Worm (Caenorhabditis elegans) whole organism, L3 larva: ENCODE data around the gene clc-28.
A peak's percentile ranks its signal among the peaks of the same experiment; 100 is the strongest.

ENCODE experiments used
- R02D3.7 ChIP-seq: fragments of 150-350 bp; optimal IDR thresholded peaks from 2 replicates; lab custom pipeline; 2014; ENCODE audit warnings: missing biosample characterization, missing genetic modification characterization
- ZK546.5 ChIP-seq: sonication (generic microtip); optimal IDR thresholded peaks from 2 replicates; lab custom pipeline; 2017; ENCODE audit warnings: missing biosample characterization, missing genetic modification characterization
- aly-2 ChIP-seq: fragments of 150-350 bp; optimal IDR thresholded peaks from 2 replicates; lab custom pipeline; 2014; ENCODE audit warnings: missing biosample characterization, missing genetic modification characterization
- ama-1 ChIP-seq: fragments of 150-350 bp; optimal IDR thresholded peaks from 2 replicates; lab custom pipeline; 2018
- ceh-16 ChIP-seq: sonication (generic microtip); optimal IDR thresholded peaks from 2 replicates; lab custom pipeline; 2017; ENCODE audit warnings: missing biosample characterization, missing genetic modification characterization
- ceh-28 ChIP-seq: fragments of 150-350 bp; optimal IDR thresholded peaks from 2 replicates; lab custom pipeline; 2014; ENCODE audit warnings: missing biosample characterization, missing genetic modification reagents, missing genetic modification characterization
- ceh-82 ChIP-seq: fragments of 150-350 bp; optimal IDR thresholded peaks from 2 replicates; lab custom pipeline; 2014; ENCODE audit warnings: missing biosample characterization, missing genetic modification characterization
- ceh-9 ChIP-seq: sonication (generic microtip); optimal IDR thresholded peaks from 2 replicates; lab custom pipeline; 2018; ENCODE audit warnings: missing biosample characterization, missing genetic modification characterization
- daf-12 ChIP-seq: fragments of 150-350 bp; optimal IDR thresholded peaks from 2 replicates; lab custom pipeline; 2014; ENCODE audit warnings: missing biosample characterization, missing genetic modification reagents, missing genetic modification characterization
- egl-27 ChIP-seq: sonication (generic microtip); optimal IDR thresholded peaks from 4 replicates; lab custom pipeline; 2017; ENCODE audit warnings: missing biosample characterization, missing genetic modification reagents, missing genetic modification characterization
- egl-5 ChIP-seq: fragments of 150-350 bp; optimal IDR thresholded peaks from 2 replicates; lab custom pipeline; 2017; ENCODE audit warnings: missing biosample characterization, missing genetic modification reagents, missing genetic modification characterization, inconsistent platforms
- elt-1 ChIP-seq: fragments of 150-350 bp; optimal IDR thresholded peaks from 2 replicates; lab custom pipeline; 2014; ENCODE audit warnings: missing biosample characterization, missing genetic modification characterization
- elt-2 ChIP-seq: sonication (generic microtip); optimal IDR thresholded peaks from 2 replicates; lab custom pipeline; 2016; ENCODE audit warnings: missing genetic modification reagents, mild to moderate bottlenecking, missing genetic modification characterization, missing compliant biosample characterization
- elt-3 ChIP-seq, 3 experiments: fragments of 150-350 bp in 1 of 3; sonication (generic microtip) in 2 of 3; optimal IDR thresholded peaks; 2 replicates in 2 of 3; 4 replicates in 1 of 3; lab custom pipeline; 2014 to 2017; ENCODE audit warnings: missing biosample characterization in 3 of 3, missing genetic modification characterization in 3 of 3
- eor-1 ChIP-seq, 2 experiments: fragments of 150-350 bp; optimal IDR thresholded peaks; 2 replicates each; lab custom pipeline; 2014 to 2018; ENCODE audit warnings: missing biosample characterization in 2 of 2, missing genetic modification characterization in 2 of 2
- fkh-10 ChIP-seq: sonication (generic microtip); optimal IDR thresholded peaks from 2 replicates; lab custom pipeline; 2017; ENCODE audit warnings: missing biosample characterization, missing genetic modification reagents, missing genetic modification characterization
- fkh-2 ChIP-seq: fragments of 150-350 bp; optimal IDR thresholded peaks from 2 replicates; lab custom pipeline; 2014; ENCODE audit warnings: missing biosample characterization, missing genetic modification reagents, missing genetic modification characterization
- fos-1 ChIP-seq: fragments of 150-350 bp; optimal IDR thresholded peaks from 2 replicates; lab custom pipeline; 2014; ENCODE audit warnings: missing biosample characterization, missing genetic modification characterization
- hmg-11 ChIP-seq: sonication (generic microtip); optimal IDR thresholded peaks from 2 replicates; lab custom pipeline; 2016; ENCODE audit warnings: missing genetic modification characterization, missing compliant biosample characterization
- jun-1 ChIP-seq: fragments of 150-350 bp; optimal IDR thresholded peaks from 2 replicates; lab custom pipeline; 2014; ENCODE audit warnings: missing biosample characterization, missing genetic modification reagents, missing genetic modification characterization
- lin-15B ChIP-seq: fragments of 150-350 bp; optimal IDR thresholded peaks from 2 replicates; lab custom pipeline; 2014; ENCODE audit warnings: missing biosample characterization, missing genetic modification characterization
- lin-39 ChIP-seq: fragments of 150-350 bp; optimal IDR thresholded peaks from 2 replicates; lab custom pipeline; 2018; ENCODE audit warnings: missing biosample characterization, missing genetic modification reagents, missing genetic modification characterization
- lsy-12 ChIP-seq: sonication (generic microtip); optimal IDR thresholded peaks from 2 replicates; lab custom pipeline; 2016; ENCODE audit warnings: mild to moderate bottlenecking, missing genetic modification characterization, missing compliant biosample characterization
- mdl-1 ChIP-seq: fragments of 150-350 bp; optimal IDR thresholded peaks from 2 replicates; lab custom pipeline; 2014; ENCODE audit warnings: missing biosample characterization, missing genetic modification characterization
- mml-1 ChIP-seq: fragments of 150-350 bp; sonication (generic microtip); optimal IDR thresholded peaks from 3 replicates; lab custom pipeline; 2014; ENCODE audit warnings: missing biosample characterization, missing genetic modification characterization
- nfya-1 ChIP-seq: sonication (generic microtip); optimal IDR thresholded peaks from 2 replicates; lab custom pipeline; 2017; ENCODE audit warnings: missing genetic modification characterization, mild to moderate bottlenecking, missing compliant biosample characterization, antibody characterized with exemption, moderate library complexity; ENCODE audit not compliant: insufficient read depth
- nhr-11 ChIP-seq: fragments of 150-350 bp; optimal IDR thresholded peaks from 2 replicates; lab custom pipeline; 2014; ENCODE audit warnings: missing biosample characterization, missing genetic modification characterization
- nhr-12 ChIP-seq: fragments of 150-350 bp; optimal IDR thresholded peaks from 2 replicates; lab custom pipeline; 2014; ENCODE audit warnings: missing biosample characterization, missing genetic modification characterization
- nhr-23 ChIP-seq: fragments of 150-350 bp; optimal IDR thresholded peaks from 2 replicates; lab custom pipeline; 2014; ENCODE audit warnings: missing biosample characterization, missing genetic modification reagents, missing genetic modification characterization
- nhr-237 ChIP-seq: fragments of 150-350 bp; optimal IDR thresholded peaks from 2 replicates; lab custom pipeline; 2014; ENCODE audit warnings: missing biosample characterization, missing genetic modification characterization
- nhr-25 ChIP-seq: sonication (generic microtip); optimal IDR thresholded peaks from 2 replicates; lab custom pipeline; 2017; ENCODE audit warnings: missing biosample characterization, missing genetic modification characterization
- nhr-28 ChIP-seq: fragments of 150-350 bp; optimal IDR thresholded peaks from 2 replicates; lab custom pipeline; 2014; ENCODE audit warnings: missing biosample characterization, missing genetic modification characterization
- nhr-43 ChIP-seq: sonication (generic microtip); optimal IDR thresholded peaks from 2 replicates; lab custom pipeline; 2016; ENCODE audit warnings: mild to moderate bottlenecking, missing genetic modification characterization, missing compliant biosample characterization; ENCODE audit not compliant: poor library complexity, severe bottlenecking
- nhr-67 ChIP-seq: fragments of 150-350 bp; optimal IDR thresholded peaks from 2 replicates; lab custom pipeline; 2014; ENCODE audit warnings: missing biosample characterization, missing genetic modification characterization
- nhr-76 ChIP-seq: fragments of 150-350 bp; sonication (generic microtip); optimal IDR thresholded peaks from 5 replicates; lab custom pipeline; 2014; ENCODE audit warnings: missing biosample characterization, missing genetic modification characterization
- nhr-77 ChIP-seq: fragments of 150-350 bp; optimal IDR thresholded peaks from 2 replicates; lab custom pipeline; 2014; ENCODE audit warnings: missing biosample characterization, missing genetic modification characterization
- pha-4 ChIP-seq: fragments of 150-350 bp; optimal IDR thresholded peaks from 2 replicates; lab custom pipeline; 2014; ENCODE audit warnings: missing biosample characterization, missing genetic modification reagents, missing genetic modification characterization
- pqm-1 ChIP-seq: fragments of 150-350 bp; optimal IDR thresholded peaks from 2 replicates; lab custom pipeline; 2017; ENCODE audit warnings: missing biosample characterization, missing genetic modification characterization, inconsistent platforms
- sea-2 ChIP-seq: fragments of 150-350 bp; sonication (generic microtip); optimal IDR thresholded peaks from 4 replicates; lab custom pipeline; 2014; ENCODE audit warnings: missing biosample characterization, missing genetic modification reagents, missing genetic modification characterization
- skn-1 ChIP-seq: fragments of 150-350 bp; optimal IDR thresholded peaks from 2 replicates; lab custom pipeline; 2014; ENCODE audit warnings: missing biosample characterization, missing genetic modification characterization
- snpc-4 ChIP-seq: fragments of 150-350 bp; optimal IDR thresholded peaks from 2 replicates; lab custom pipeline; 2014; ENCODE audit warnings: missing biosample characterization, missing genetic modification characterization
- tbx-2 ChIP-seq: sonication (generic microtip); optimal IDR thresholded peaks from 2 replicates; lab custom pipeline; 2016; ENCODE audit warnings: mild to moderate bottlenecking, missing genetic modification characterization, missing compliant biosample characterization
- unc-39 ChIP-seq: sonication (generic microtip); optimal IDR thresholded peaks from 4 replicates; lab custom pipeline; 2017; ENCODE audit warnings: missing biosample characterization, missing genetic modification characterization
- unc-62 ChIP-seq: fragments of 150-350 bp; sonication (generic microtip); optimal IDR thresholded peaks from 4 replicates; lab custom pipeline; 2014; ENCODE audit warnings: missing biosample characterization, missing genetic modification reagents, missing genetic modification characterization
- zag-1 ChIP-seq: fragments of 150-350 bp; optimal IDR thresholded peaks from 2 replicates; lab custom pipeline; 2014; ENCODE audit warnings: missing biosample characterization, missing genetic modification characterization
- ztf-11 ChIP-seq: fragments of 150-350 bp; optimal IDR thresholded peaks from 2 replicates; lab custom pipeline; 2014; ENCODE audit warnings: missing biosample characterization, missing genetic modification characterization
- ztf-4 ChIP-seq: fragments of 150-350 bp; optimal IDR thresholded peaks from 2 replicates; lab custom pipeline; 2014; ENCODE audit warnings: missing biosample characterization, missing genetic modification characterization

The clc-28 gene

ce11 chrIII:8358213-8358672 lies 19.0 kb upstream of the clc-28 start, which contains the start of the genes R05D3.8 and rfp-1 (continued):
- TF ChIP-seq elt-1 (tag; lab: Kevin White, UChicago): no peak
- no peak for TF ChIP-seq ztf-4 (tag; lab: Kevin White, UChicago)
- peak; percentile 56 for TF ChIP-seq hmg-11 (tag; lab: Kevin White, UChicago)
- no peak for TF ChIP-seq sea-2
- peak; percentile 39 for TF ChIP-seq snpc-4
- peak; percentile 56 for TF ChIP-seq elt-2 (tag; lab: Kevin White, UChicago)
- TF ChIP-seq unc-62: no peak
- peak; percentile 53 for TF ChIP-seq pqm-1 (tag; lab: Kevin White, UChicago)
- TF ChIP-seq ztf-11: no peak
- TF ChIP-seq nhr-67 (tag; lab: Kevin White, UChicago): no peak
- peak; percentile 53 for TF ChIP-seq lsy-12 (tag; lab: Kevin White, UChicago)
- no peak for TF ChIP-seq fkh-2 (tag; lab: Kevin White, UChicago)
- peak; percentile 99 for TF ChIP-seq R02D3.7
- no peak for TF ChIP-seq tbx-2 (tag; lab: Kevin White, UChicago)
- TF ChIP-seq eor-1 (tag; optimal IDR thresholded peaks at IDR 0.05; lab: Kevin White, UChicago): no peak
- peak; percentile 85 for TF ChIP-seq skn-1 (tag; lab: Kevin White, UChicago)
- no peak for TF ChIP-seq nhr-237
- TF ChIP-seq nhr-28 (tag; lab: Kevin White, UChicago): no peak

ce11 chrIII:8356407-8356881 lies 17.2 kb upstream of the clc-28 start:
- peak; percentile 58 for TF ChIP-seq ceh-28 (tag; lab: Kevin White, UChicago)
- TF ChIP-seq fkh-2 (tag; lab: Kevin White, UChicago): no peak
- peak; percentile 49 for TF ChIP-seq lsy-12 (tag; lab: Kevin White, UChicago)
- TF ChIP-seq ztf-11: no peak
- TF ChIP-seq egl-5 (tag; lab: Kevin White, UChicago): peak; percentile 47
- TF ChIP-seq tbx-2 (tag; lab: Kevin White, UChicago): no peak
- no peak for TF ChIP-seq mml-1 (tag; lab: Kevin White, UChicago)
- TF ChIP-seq aly-2: no peak
- peak; percentile 49 for TF ChIP-seq elt-2 (tag; lab: Kevin White, UChicago)
- TF ChIP-seq hmg-11 (tag; lab: Kevin White, UChicago): peak; percentile 95
- peak; percentile 32 for TF ChIP-seq R02D3.7
- no peak for TF ChIP-seq ztf-4 (tag; lab: Kevin White, UChicago)
- peak; percentile 46 for TF ChIP-seq nhr-23
- peak; percentile 87 for TF ChIP-seq lin-15B (tag; lab: Kevin White, UChicago)
- TF ChIP-seq egl-27 (tag; lab: Kevin White, UChicago): no peak
- peak; percentile 70 for TF ChIP-seq snpc-4
- no peak for TF ChIP-seq nhr-77 (tag; lab: Kevin White, UChicago)
- no peak for TF ChIP-seq nhr-12
- TF ChIP-seq sea-2: no peak
- TF ChIP-seq nhr-28 (tag; lab: Kevin White, UChicago): no peak
- TF ChIP-seq unc-62: no peak
- peak; percentile 67 for TF ChIP-seq lin-39 (tag; lab: Kevin White, UChicago)
- no peak for TF ChIP-seq ceh-9
- no peak for TF ChIP-seq fos-1
- peak; percentile 87 for TF ChIP-seq nfya-1
- TF ChIP-seq nhr-237: no peak
- no peak for TF ChIP-seq unc-39 (tag; lab: Kevin White, UChicago)
- no peak for TF ChIP-seq zag-1 (tag; lab: Kevin White, UChicago)
- no peak for TF ChIP-seq elt-3 (tag; optimal IDR thresholded peaks at IDR 0.05; lab: Kevin White, UChicago)
- TF ChIP-seq nhr-67 (tag; lab: Kevin White, UChicago): no peak
- no peak for TF ChIP-seq ceh-16
- TF ChIP-seq ceh-82 (tag; lab: Kevin White, UChicago): no peak
- TF ChIP-seq jun-1 (tag; lab: Kevin White, UChicago): peak; percentile 80
- no peak for TF ChIP-seq daf-12 (tag; lab: Kevin White, UChicago)
- no peak for TF ChIP-seq mdl-1 (tag; lab: Kevin White, UChicago)
- TF ChIP-seq elt-1 (tag; lab: Kevin White, UChicago): peak; percentile 15
- peak; percentile 7 for TF ChIP-seq nhr-11 (tag; lab: Kevin White, UChicago)
- TF ChIP-seq fkh-10: peak; percentile 11
- peak; percentile 73 for TF ChIP-seq nhr-25 (tag; lab: Kevin White, UChicago)
- TF ChIP-seq ama-1: peak; percentile 59
- TF ChIP-seq pha-4 (tag; lab: Kevin White, UChicago): peak; percentile 82
- TF ChIP-seq skn-1 (tag; lab: Kevin White, UChicago): no peak
- no peak for TF ChIP-seq ZK546.5 (tag; lab: Kevin White, UChicago)
- TF ChIP-seq nhr-43 (tag; lab: Kevin White, UChicago): peak; percentile 51
- TF ChIP-seq nhr-76 (tag; lab: Kevin White, UChicago): no peak
- no peak for TF ChIP-seq eor-1 (tag; optimal IDR thresholded peaks at IDR 0.05; lab: Kevin White, UChicago)
- TF ChIP-seq pqm-1 (tag; lab: Kevin White, UChicago): peak; percentile 50
